Fruit fly (Drosophila melanogaster) whole organism, embryonic: Measurements from ENCODE around the gene nerfin-2.

Experiments
- Awh ChIP-seq: fragments of 200-800 bp; sonication (Bioruptor generic); IDR thresholded peaks from 2 replicates; pipeline ENCODE4, ENCODE4 v1.3.6; 2022; ENCODE audit warnings: missing biosample characterization, missing genetic modification characterization
- Blimp-1 ChIP-seq: fragments of 200-800 bp; sonication (Bioruptor generic); optimal IDR thresholded peaks from 3 replicates; lab custom pipeline; 2018; ENCODE audit warnings: missing biosample characterization, missing genetic modification characterization, mild to moderate bottlenecking, moderate library complexity, missing genetic modification reagents
- CG11247 ChIP-seq: fragments of 200-800 bp; sonication (Bioruptor generic); IDR thresholded peaks from 2 replicates; pipeline ENCODE4 v1.3.6; 2022; ENCODE audit warnings: missing biosample characterization, missing genetic modification characterization
- CG11398 ChIP-seq: fragments of 200-800 bp; sonication (Bioruptor generic); optimal IDR thresholded peaks from 2 replicates; lab custom pipeline; 2016; ENCODE audit warnings: missing biosample characterization, missing genetic modification characterization
- CG11504 ChIP-seq: fragments of 200-800 bp; sonication (Bioruptor generic); optimal IDR thresholded peaks from 3 replicates; lab custom pipeline; 2019; ENCODE audit warnings: missing biosample characterization, mild to moderate bottlenecking, missing genetic modification characterization, moderate library complexity
- CG1233 ChIP-seq: fragments of 200-800 bp; sonication (Bioruptor generic); optimal IDR thresholded peaks from 4 replicates; lab custom pipeline; 2018; ENCODE audit warnings: missing biosample characterization, mild to moderate bottlenecking, missing genetic modification characterization
- CG13624 ChIP-seq: fragments of 200-800 bp; sonication (Bioruptor generic); optimal IDR thresholded peaks from 2 replicates; lab custom pipeline; 2016; ENCODE audit warnings: missing biosample characterization, missing genetic modification characterization
- CG13775 ChIP-seq: fragments of 200-800 bp; sonication (Bioruptor generic); optimal IDR thresholded peaks from 3 replicates; lab custom pipeline; 2017; ENCODE audit warnings: missing biosample characterization, mild to moderate bottlenecking, missing genetic modification characterization
- CG15696 ChIP-seq: fragments of 200-800 bp; sonication (Bioruptor generic); optimal IDR thresholded peaks from 2 replicates; lab custom pipeline; 2019; ENCODE audit warnings: missing biosample characterization, mild to moderate bottlenecking, missing genetic modification characterization, moderate library complexity
- CG18599 ChIP-seq: fragments of 200-800 bp; sonication (Bioruptor generic); optimal IDR thresholded peaks from 3 replicates; lab custom pipeline; 2017; ENCODE audit warnings: missing biosample characterization, missing genetic modification characterization, mild to moderate bottlenecking, moderate library complexity, missing genetic modification reagents
- CG18764 ChIP-seq: fragments of 200-800 bp; sonication (Bioruptor generic); optimal IDR thresholded peaks from 3 replicates; lab custom pipeline; 2016; ENCODE audit warnings: missing biosample characterization, missing genetic modification characterization
- CG2199 ChIP-seq: fragments of 200-800 bp; sonication (Bioruptor generic); IDR thresholded peaks from 3 replicates; pipeline ENCODE4 v1.3.6; 2022; ENCODE audit warnings: missing biosample characterization, missing genetic modification characterization
- CG2712 ChIP-seq: fragments of 200-800 bp; optimal IDR thresholded peaks from 3 replicates; lab custom pipeline; 2019; ENCODE audit warnings: missing biosample characterization, mild to moderate bottlenecking, missing genetic modification characterization, moderate library complexity
- CG2875 ChIP-seq: fragments of 200-800 bp; sonication (Bioruptor generic); optimal IDR thresholded peaks from 2 replicates; lab custom pipeline; 2017; ENCODE audit warnings: missing biosample characterization, mild to moderate bottlenecking, missing genetic modification characterization, missing genetic modification reagents
- CG30431 ChIP-seq: fragments of 200-800 bp; sonication (Bioruptor generic); optimal IDR thresholded peaks from 2 replicates; lab custom pipeline; 2017; ENCODE audit warnings: missing biosample characterization, missing genetic modification characterization
- CG31365 ChIP-seq: fragments of 200-800 bp; sonication (Bioruptor generic); optimal IDR thresholded peaks from 2 replicates; lab custom pipeline; 2018; ENCODE audit warnings: missing biosample characterization, mild to moderate bottlenecking, missing genetic modification characterization
- CG31441 ChIP-seq: fragments of 200-800 bp; sonication (Bioruptor generic); IDR thresholded peaks from 2 replicates; pipeline ENCODE4 v1.3.6; 2022; ENCODE audit warnings: missing biosample characterization, missing genetic modification characterization
- CG32532 ChIP-seq: fragments of 200-800 bp; sonication (Bioruptor generic); IDR thresholded peaks from 2 replicates; pipeline ENCODE4 v1.3.6; 2022; ENCODE audit warnings: missing biosample characterization, missing genetic modification characterization
- CG34422 ChIP-seq: fragments of 200-800 bp; sonication (Bioruptor generic); IDR thresholded peaks from 3 replicates; pipeline ENCODE4 v1.3.6; 2022; ENCODE audit warnings: missing biosample characterization, missing genetic modification characterization
- CG3726 ChIP-seq: fragments of 200-800 bp; sonication (Bioruptor generic); IDR thresholded peaks from 3 replicates; pipeline ENCODE4, ENCODE4 v1.3.6; 2022; ENCODE audit warnings: missing biosample characterization, missing genetic modification characterization
- CG4282 ChIP-seq: fragments of 200-800 bp; sonication (Bioruptor generic); optimal IDR thresholded peaks from 2 replicates; lab custom pipeline; 2016; ENCODE audit warnings: missing biosample characterization, missing genetic modification characterization
- CG4854 ChIP-seq: fragments of 200-800 bp; sonication (Bioruptor generic); optimal IDR thresholded peaks from 2 replicates; lab custom pipeline; 2016; ENCODE audit warnings: missing biosample characterization, missing genetic modification characterization, inconsistent platforms
- CG5953 ChIP-seq: fragments of 200-800 bp; sonication (Bioruptor generic); IDR thresholded peaks from 2 replicates; pipeline ENCODE4 v1.3.6; 2022; ENCODE audit warnings: missing biosample characterization, missing genetic modification characterization
- CG6175 ChIP-seq: fragments of 200-800 bp; sonication (Bioruptor generic); IDR thresholded peaks from 3 replicates; pipeline ENCODE4 v1.3.6; 2022; ENCODE audit warnings: missing biosample characterization, missing genetic modification characterization
- CG8944 ChIP-seq: fragments of 200-800 bp; sonication (Bioruptor generic); optimal IDR thresholded peaks from 3 replicates; lab custom pipeline; 2016; ENCODE audit warnings: missing biosample characterization, missing genetic modification characterization
- CG9609 ChIP-seq: fragments of 200-800 bp; sonication (Bioruptor generic); optimal IDR thresholded peaks from 3 replicates; lab custom pipeline; 2016; ENCODE audit warnings: missing biosample characterization, missing genetic modification characterization
- Deaf1 ChIP-seq: fragments of 200-800 bp; optimal IDR thresholded peaks from 3 replicates; lab custom pipeline; 2019; ENCODE audit warnings: missing biosample characterization, mild to moderate bottlenecking, missing genetic modification characterization, moderate library complexity
- Dref ChIP-seq: fragments of 200-800 bp; sonication (Bioruptor generic); IDR thresholded peaks from 2 replicates; pipeline ENCODE4 v1.3.6; 2022; ENCODE audit warnings: missing biosample characterization, missing genetic modification characterization
- Fer2 ChIP-seq: fragments of 200-800 bp; sonication (Bioruptor generic); optimal IDR thresholded peaks from 2 replicates; lab custom pipeline; 2018; ENCODE audit warnings: missing biosample characterization, mild to moderate bottlenecking, missing genetic modification characterization, moderate library complexity
- Fer3 ChIP-seq: fragments of 200-800 bp; sonication (Bioruptor generic); optimal IDR thresholded peaks from 2 replicates; lab custom pipeline; 2018; ENCODE audit warnings: missing biosample characterization, mild to moderate bottlenecking, missing genetic modification characterization, moderate library complexity
- H2.0 ChIP-seq: fragments of 200-800 bp; sonication (Bioruptor generic); IDR thresholded peaks from 2 replicates; pipeline ENCODE4 v1.3.6; 2022; ENCODE audit warnings: missing biosample characterization, missing genetic modification characterization
- Hand ChIP-seq: fragments of 200-800 bp; sonication (Bioruptor generic); optimal IDR thresholded peaks from 2 replicates; lab custom pipeline; 2017; ENCODE audit warnings: mild to moderate bottlenecking, missing biosample characterization, missing genetic modification reagents, missing genetic modification characterization
- NC2β ChIP-seq: fragments of 200-800 bp; sonication (Bioruptor generic); optimal IDR thresholded peaks from 2 replicates; lab custom pipeline; 2016; ENCODE audit warnings: missing biosample characterization, missing genetic modification characterization
- Sox102F ChIP-seq: fragments of 200-800 bp; sonication (Bioruptor generic); optimal IDR thresholded peaks from 2 replicates; lab custom pipeline; 2018; ENCODE audit warnings: missing biosample characterization, mild to moderate bottlenecking, missing genetic modification characterization, moderate library complexity
- Xrp1 ChIP-seq: fragments of 200-800 bp; sonication (Bioruptor generic); IDR thresholded peaks from 2 replicates; pipeline ENCODE4 v1.3.6; 2022; ENCODE audit warnings: missing biosample characterization, missing genetic modification characterization
- bsh ChIP-seq, 2 experiments: fragments of 200-800 bp; sonication (Bioruptor generic); optimal IDR thresholded peaks; 2 replicates each; lab custom pipeline; 2017 to 2018; ENCODE audit warnings: mild to moderate bottlenecking in 2 of 2, missing biosample characterization in 2 of 2, missing genetic modification characterization in 2 of 2, moderate library complexity in 1 of 2
- btn ChIP-seq: fragments of 200-800 bp; sonication (Bioruptor generic); optimal IDR thresholded peaks from 2 replicates; lab custom pipeline; 2016; ENCODE audit warnings: missing biosample characterization, missing genetic modification characterization
- chinmo ChIP-seq: fragments of 200-800 bp; sonication (Bioruptor generic); IDR thresholded peaks from 4 replicates; pipeline ENCODE4 v1.3.6; 2022; ENCODE audit warnings: missing biosample characterization, missing genetic modification characterization; ENCODE audit not compliant: partially characterized antibody
- ci ChIP-seq: fragments of 200-800 bp; sonication (Bioruptor generic); IDR thresholded peaks from 3 replicates; pipeline ENCODE4 v1.3.6; 2022; ENCODE audit warnings: missing biosample characterization, missing genetic modification characterization
- emc ChIP-seq: fragments of 200-800 bp; sonication (Bioruptor generic); optimal IDR thresholded peaks from 2 replicates; lab custom pipeline; 2016; ENCODE audit warnings: missing biosample characterization, missing genetic modification characterization
- her ChIP-seq: fragments of 200-800 bp; sonication (Bioruptor generic); optimal IDR thresholded peaks from 2 replicates; lab custom pipeline; 2016; ENCODE audit warnings: missing biosample characterization, missing genetic modification characterization
- ind ChIP-seq: fragments of 200-800 bp; sonication (Bioruptor generic); optimal IDR thresholded peaks from 3 replicates; lab custom pipeline; 2016; ENCODE audit warnings: missing biosample characterization, missing genetic modification characterization
- jing ChIP-seq: fragments of 200-800 bp; sonication (Bioruptor generic); optimal IDR thresholded peaks from 2 replicates; lab custom pipeline; 2018; ENCODE audit warnings: missing biosample characterization, mild to moderate bottlenecking, missing genetic modification characterization
- ro ChIP-seq: fragments of 200-800 bp; sonication (Bioruptor generic); IDR thresholded peaks from 2 replicates; pipeline ENCODE4 v1.3.6; 2022; ENCODE audit warnings: missing biosample characterization, missing genetic modification characterization
- sens-2 ChIP-seq: fragments of 200-800 bp; sonication (Bioruptor generic); IDR thresholded peaks from 2 replicates; pipeline ENCODE4 v1.3.6; 2022; ENCODE audit warnings: missing biosample characterization, missing genetic modification characterization
- shn ChIP-seq: fragments of 200-800 bp; sonication (Bioruptor generic); optimal IDR thresholded peaks from 3 replicates; lab custom pipeline; 2016; ENCODE audit warnings: missing biosample characterization, missing genetic modification characterization
- sna ChIP-seq: fragments of 200-800 bp; sonication (Bioruptor generic); IDR thresholded peaks from 2 replicates; pipeline ENCODE4 v1.3.6; 2022; ENCODE audit warnings: missing biosample characterization, missing genetic modification characterization; ENCODE audit not compliant: partially characterized antibody
- tap ChIP-seq: fragments of 200-800 bp; optimal IDR thresholded peaks from 3 replicates; lab custom pipeline; 2019; ENCODE audit warnings: missing biosample characterization, mild to moderate bottlenecking, missing genetic modification characterization, moderate library complexity
- tna ChIP-seq: fragments of 200-800 bp; sonication (Bioruptor generic); IDR thresholded peaks from 2 replicates; pipeline ENCODE4 v1.3.6; 2022; ENCODE audit warnings: missing biosample characterization, missing genetic modification characterization; ENCODE audit not compliant: partially characterized antibody
- yki ChIP-seq: fragments of >200 bp; optimal IDR thresholded peaks from 3 replicates; lab custom pipeline; 2018

nerfin-2 gene

dm6 chr3R:10079267-10079987 is 8.5 kb downstream of the nerfin-2 start (continued):
- TF ChIP-seq CG2875 (GFP tag; lab: Kevin White, UChicago) (no peak), CG2199 (GFP tag; lab: Robert Waterston, UW) (no peak), Awh (no peak), Blimp-1 (GFP tag; lab: Kevin White, UChicago) (peak; percentile 49), jing (GFP tag; lab: Kevin White, UChicago) (no peak), Fer2 (tag; lab: Kevin White, UChicago) (no peak), CG18599 (GFP tag; lab: Kevin White, UChicago) (no peak), H2.0 (GFP tag; lab: Robert Waterston, UW) (peak; percentile 35; the same call in 1 of the 2 replicates), CG31365 (tag; lab: Kevin White, UChicago) (no peak), Sox102F (GFP tag; lab: Kevin White, UChicago) (peak; percentile 73), chinmo (GFP tag; lab: Robert Waterston, UW) (peak; percentile 72; the same call in 2 of the 4 replicates), CG3726 (GFP tag; lab: Robert Waterston, UW) (no peak), CG2712 (tag; lab: Kevin White, UChicago) (peak; percentile 45), sna (GFP tag; lab: Robert Waterston, UW) (no peak), CG1233 (GFP tag; lab: Kevin White, UChicago) (no peak), NC2β (peak; percentile 24), her (GFP tag; lab: Kevin White, UChicago) (no peak), CG6175 (GFP tag; lab: Robert Waterston, UW) (no peak), CG34422 (GFP tag; lab: Robert Waterston, UW) (peak; percentile 61; the same call in 2 of the 3 replicates), bsh (GFP tag; optimal IDR thresholded peaks at IDR 0.05; lab: Kevin White, UChicago) (peak in 1 of 2 experiments; percentile 50), btn (GFP tag; lab: Kevin White, UChicago) (no peak), tap (tag; lab: Kevin White, UChicago) (peak; percentile 3), ind (GFP tag; lab: Kevin White, UChicago) (peak; percentile 30), Hand (GFP tag; lab: Kevin White, UChicago) (no peak), Fer3 (tag; lab: Kevin White, UChicago) (no peak), CG4282 (GFP tag; lab: Kevin White, UChicago) (no peak), CG9609 (peak; percentile 6), Dref (GFP tag; lab: Robert Waterston, UW) (no peak), CG11398 (GFP tag; lab: Kevin White, UChicago) (no peak), CG13775 (GFP tag; lab: Kevin White, UChicago) (no peak), ci (GFP tag; lab: Robert Waterston, UW) (peak; percentile 79; the same call in 2 of the 3 replicates), CG31441 (GFP tag; lab: Robert Waterston, UW) (no peak), Deaf1 (tag; lab: Kevin White, UChicago) (no peak), CG8944 (GFP tag; lab: Kevin White, UChicago) (peak; percentile 2), CG15696 (tag; lab: Kevin White, UChicago) (no peak), CG11247 (no peak), CG30431 (no peak), CG4854 (GFP tag; lab: Kevin White, UChicago) (no peak), emc (GFP tag; lab: Kevin White, UChicago) (no peak), CG32532 (GFP tag; lab: Robert Waterston, UW) (no peak), tna (no peak), CG18764 (peak; percentile 9), CG11504 (tag; lab: Kevin White, UChicago) (peak; percentile 64), ro (GFP tag; lab: Robert Waterston, UW) (0 out of 2 replicates have a peak, but pooled peaks have one; percentile 17), yki (lab: Kevin White, UChicago) (no peak), sens-2 (no peak), Xrp1 (GFP tag; lab: Robert Waterston, UW) (0 out of 2 replicates have a peak, but pooled peaks have one; percentile 30), CG13624 (GFP tag; lab: Kevin White, UChicago) (no peak), shn (no peak), CG5953 (GFP tag; lab: Robert Waterston, UW) (no peak)
